Worm (Caenorhabditis elegans): ENCODE results near the gene srx-3.

srx-3 gene

DNA sequence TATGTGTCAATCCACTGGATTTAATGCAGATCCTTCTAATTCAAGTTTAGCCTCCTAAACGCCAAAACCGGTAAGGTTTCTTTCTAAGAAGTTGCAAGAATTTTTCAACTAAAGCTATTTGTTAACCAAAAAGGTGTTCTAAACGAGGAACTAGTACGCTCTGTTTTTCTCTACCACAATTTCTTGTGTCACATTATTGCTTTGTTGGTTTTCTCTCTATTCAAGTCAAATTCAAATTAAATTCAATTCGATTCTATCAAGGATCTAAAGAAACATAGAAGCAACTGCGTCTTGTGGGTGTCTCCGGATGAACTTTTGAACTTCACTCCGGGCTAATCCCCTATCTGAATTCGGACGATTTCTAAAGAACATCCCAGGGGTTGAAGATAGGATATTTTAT is 11.1 kb downstream of the srx-3 start, which contains the start of gene oac-40:
Gene oac-40, plus strand, starts transcription at position 301 of the 400 bp plus-strand sequence.
- TF ChIP-seq ets-4 (tag; optimal IDR thresholded peaks at IDR 0.05) (no peak), ceh-19 (GFP tag; optimal IDR thresholded peaks at IDR 0.05) (no peak), ref-2 (tag; optimal IDR thresholded peaks at IDR 0.05) (no peak), tbx-7 (tag; optimal IDR thresholded peaks at IDR 0.05) (no peak), hlh-6 (tag; optimal IDR thresholded peaks at IDR 0.05) (no peak), pqm-1 (tag; optimal IDR thresholded peaks at IDR 0.05) (no peak), ceh-6 (GFP tag; optimal IDR thresholded peaks at IDR 0.05) (no peak), ama-1 (optimal IDR thresholded peaks at IDR 0.05) (no peak), fkh-6 (tag; optimal IDR thresholded peaks at IDR 0.05) (no peak)

DNA sequence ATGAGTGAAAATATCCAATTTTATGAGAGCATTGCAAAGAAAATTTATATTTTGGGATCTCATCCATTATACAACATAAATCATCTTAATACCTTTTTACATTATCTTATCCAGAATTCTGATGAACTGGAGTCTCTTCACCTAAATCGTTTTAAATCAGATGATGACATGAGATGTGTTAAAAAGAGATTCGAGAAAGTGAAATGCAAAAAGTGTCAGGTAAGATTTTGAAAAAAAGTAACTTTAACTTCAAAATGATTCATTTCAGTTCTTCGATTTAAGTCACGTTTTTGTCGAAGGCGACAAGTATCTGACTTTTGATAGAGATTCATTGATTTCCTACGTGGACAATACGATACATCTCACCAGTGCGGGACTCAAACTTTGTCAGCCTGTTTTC is 13.5 kb downstream of the srx-3 start:
- TF ChIP-seq ceh-22 (tag; optimal IDR thresholded peaks at IDR 0.05) = no peak
- no peak for TF ChIP-seq ceh-48 (tag; optimal IDR thresholded peaks at IDR 0.05)
- TF ChIP-seq hlh-6 (tag; optimal IDR thresholded peaks at IDR 0.05) = no peak
- TF ChIP-seq ztf-16 (tag; optimal IDR thresholded peaks at IDR 0.05) = no peak
- TF ChIP-seq hlh-30 (tag; optimal IDR thresholded peaks at IDR 0.05; ENCODE audit: insufficient read depth) = no peak
- TF ChIP-seq odd-2 (tag; optimal IDR thresholded peaks at IDR 0.05) = no peak
- TF ChIP-seq fkh-6 (tag; optimal IDR thresholded peaks at IDR 0.05) = no peak
- TF ChIP-seq dmd-4 (tag; optimal IDR thresholded peaks at IDR 0.05; ENCODE audit: borderline replicate concordance) = no peak
- no peak for TF ChIP-seq pqm-1 (tag; optimal IDR thresholded peaks at IDR 0.05)

DNA sequence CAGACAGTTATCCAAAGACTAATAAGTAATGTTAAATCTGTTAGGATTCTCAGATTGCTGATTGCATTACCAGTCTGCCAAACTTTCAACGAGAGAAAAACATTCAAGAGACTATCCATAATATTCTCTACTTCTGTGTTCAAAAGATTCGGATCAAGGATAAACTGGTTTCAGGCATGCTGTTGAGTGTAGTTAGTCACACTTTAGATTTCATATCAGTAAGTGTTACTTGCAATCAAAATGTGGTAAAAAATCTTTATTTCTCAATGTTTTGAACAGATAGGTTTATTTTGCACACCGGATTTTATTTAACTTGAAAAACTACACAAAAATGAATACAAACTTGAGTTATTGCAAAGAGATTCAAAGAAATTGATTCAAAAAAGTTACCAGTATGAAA is 16.7 kb downstream of the srx-3 start, which contains the start of gene oac-41:
Gene oac-41, minus strand, starts transcription at position 101 of the 400 bp plus-strand sequence.
- TF ChIP-seq C08G9.2 (tag; optimal IDR thresholded peaks at IDR 0.05) (no peak), eyg-1 (tag; optimal IDR thresholded peaks at IDR 0.05) (no peak), pax-1 (tag; optimal IDR thresholded peaks at IDR 0.05) (no peak), Y22D7AL.16 (tag; optimal IDR thresholded peaks at IDR 0.05) (no peak), ceh-24 (tag; optimal IDR thresholded peaks at IDR 0.05) (no peak), gmeb-2 (tag; optimal IDR thresholded peaks at IDR 0.05) (no peak), ceh-22 (tag; optimal IDR thresholded peaks at IDR 0.05) (no peak), sox-4 (tag; optimal IDR thresholded peaks at IDR 0.05) (no peak)

DNA sequence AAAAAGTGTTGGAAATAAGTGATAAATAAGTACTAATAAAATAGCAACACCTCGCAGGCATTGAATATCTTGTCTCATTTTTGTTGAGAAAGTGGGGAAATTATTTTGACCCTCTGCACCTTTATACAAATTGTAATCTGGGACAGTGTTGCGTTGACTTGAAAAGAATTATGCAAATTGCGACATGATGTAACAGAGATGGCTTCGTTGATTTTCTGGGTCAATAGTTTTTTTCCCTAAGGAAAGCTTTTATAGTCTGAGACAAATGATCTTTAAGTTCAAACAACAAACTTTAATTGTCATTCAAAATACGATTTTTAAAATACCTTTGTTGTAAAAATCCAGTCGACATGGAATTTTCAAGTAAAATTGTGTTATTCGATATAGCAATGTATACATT is 19.4 kb downstream of the srx-3 start, which contains the start of gene bus-1:
Gene bus-1, minus strand, starts transcription at position 101 of the 400 bp plus-strand sequence.
- TF ChIP-seq hlh-13 (GFP tag; optimal IDR thresholded peaks at IDR 0.05) (no peak), zip-5 (tag; optimal IDR thresholded peaks at IDR 0.05) (no peak), ceh-24 (tag; optimal IDR thresholded peaks at IDR 0.05) (no peak), pax-1 (tag; optimal IDR thresholded peaks at IDR 0.05) (no peak), tbx-2 (tag; optimal IDR thresholded peaks at IDR 0.05) (no peak), pqm-1 (tag; optimal IDR thresholded peaks at IDR 0.05) (no peak), Y22D7AL.16 (tag; optimal IDR thresholded peaks at IDR 0.05) (no peak), ceh-14 (tag; optimal IDR thresholded peaks at IDR 0.05) (no peak)

DNA sequence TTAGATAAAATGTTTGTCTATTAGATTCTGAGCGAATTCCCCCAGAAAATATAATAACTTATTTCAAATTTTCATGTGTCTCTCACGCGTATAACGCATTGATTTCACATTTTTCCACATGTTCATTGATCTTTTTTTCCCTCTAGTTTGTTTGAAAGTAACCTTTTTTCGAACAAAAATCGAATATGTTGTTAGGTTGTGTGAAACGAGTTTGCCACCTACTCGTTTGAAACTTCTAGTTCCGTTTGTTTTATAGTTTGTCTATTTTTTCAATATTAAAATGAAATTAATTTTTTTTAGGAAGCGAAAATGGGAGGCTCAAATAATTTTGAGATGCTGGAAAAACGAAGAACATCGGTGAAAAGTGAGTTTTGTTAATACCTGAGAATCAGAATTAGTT is 24.9 kb downstream of the srx-3 start, which contains the start of gene C25E10.5:
Gene C25E10.5, plus strand, starts transcription at position 301 of the 400 bp plus-strand sequence.
- no peak for TF ChIP-seq hlh-30 (tag; optimal IDR thresholded peaks at IDR 0.05; ENCODE audit: insufficient read depth)
- no peak for TF ChIP-seq elt-4 (tag; optimal IDR thresholded peaks at IDR 0.05)
- no peak for TF ChIP-seq sox-2 (GFP tag; IDR thresholded peaks at IDR 0.05)
- no peak for TF ChIP-seq K02D7.2 (tag; optimal IDR thresholded peaks at IDR 0.05)
- TF ChIP-seq lin-11 (tag; optimal IDR thresholded peaks at IDR 0.05) = no peak
- no peak for TF ChIP-seq ceh-14 (tag; optimal IDR thresholded peaks at IDR 0.05)
- no peak for TF ChIP-seq F13H6.1 (tag; optimal IDR thresholded peaks at IDR 0.05)
- TF ChIP-seq tbx-2 (tag; optimal IDR thresholded peaks at IDR 0.05) = no peak

DNA sequence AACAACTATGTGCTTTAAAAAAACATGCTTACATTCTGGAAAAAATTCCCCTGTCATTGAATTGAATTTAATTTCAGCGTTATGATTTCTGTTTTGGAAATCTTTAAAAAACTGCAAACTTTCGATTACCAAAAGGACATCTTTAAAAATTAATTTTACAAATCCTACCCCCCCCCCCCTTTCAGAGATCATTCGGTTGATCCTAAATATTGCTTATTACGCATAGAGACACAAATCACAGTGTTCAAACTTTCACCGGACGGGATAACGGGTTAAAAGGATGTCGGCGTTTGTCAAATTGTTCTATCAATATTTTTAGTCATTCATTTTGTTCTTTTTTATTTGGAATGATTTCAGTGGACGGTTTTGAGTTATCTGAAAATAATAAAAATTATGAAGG is 27.9 kb downstream of the srx-3 start, which contains the start of gene C25E10.4:
Gene C25E10.4, plus strand, starts transcription at position 301 of the 400 bp plus-strand sequence.
- no peak for TF ChIP-seq ets-4 (tag; optimal IDR thresholded peaks at IDR 0.05)
- no peak for TF ChIP-seq tbx-7 (tag; optimal IDR thresholded peaks at IDR 0.05)
- TF ChIP-seq K09A11.1 (tag; optimal IDR thresholded peaks at IDR 0.05; ENCODE audit: insufficient read depth) = no peak
- no peak for TF ChIP-seq fkh-10 (GFP tag; optimal IDR thresholded peaks at IDR 0.05)
- TF ChIP-seq dve-1 (tag; optimal IDR thresholded peaks at IDR 0.05) = no peak
- no peak for TF ChIP-seq ceh-14 (tag; optimal IDR thresholded peaks at IDR 0.05)
- TF ChIP-seq ceh-22 (tag; optimal IDR thresholded peaks at IDR 0.05) = no peak
- no peak for TF ChIP-seq ceh-48 (tag; optimal IDR thresholded peaks at IDR 0.05)
- TF ChIP-seq T23F11.4 (GFP tag; optimal IDR thresholded peaks at IDR 0.05) = no peak

Measured in whole organism, late embryonic.